Fruit fly (Drosophila melanogaster) whole organism, embryonic: ENCODE measurements around the gene Ythdc1.

Experiments used
- Abd-B ChIP-seq: fragments of 200-800 bp; sonication (Bioruptor generic); optimal IDR thresholded peaks from 2 replicates; lab custom pipeline; 2018; ENCODE audit warnings: missing biosample characterization, mild to moderate bottlenecking, missing genetic modification characterization, moderate library complexity
- Bteb2 ChIP-seq: fragments of 200-800 bp; sonication (Bioruptor generic); optimal IDR thresholded peaks from 2 replicates; lab custom pipeline; 2016; ENCODE audit warnings: missing biosample characterization, missing genetic modification characterization
- CG12299 ChIP-seq: fragments of 200-800 bp; sonication (Bioruptor generic); optimal IDR thresholded peaks from 2 replicates; lab custom pipeline; 2018; ENCODE audit warnings: missing biosample characterization, mild to moderate bottlenecking, missing genetic modification characterization
- CG12769 ChIP-seq: fragments of 200-800 bp; sonication (Bioruptor generic); optimal IDR thresholded peaks from 2 replicates; lab custom pipeline; 2019; ENCODE audit warnings: missing biosample characterization, mild to moderate bottlenecking, missing genetic modification characterization, moderate library complexity
- CG14014 ChIP-seq: fragments of 200-800 bp; sonication (Bioruptor generic); IDR thresholded peaks from 2 replicates; pipeline ENCODE4 v1.3.6; 2022; ENCODE audit warnings: missing biosample characterization, missing genetic modification characterization
- CG14050 ChIP-seq: fragments of 200-800 bp; sonication (Bioruptor generic); IDR thresholded peaks from 3 replicates; pipeline ENCODE4 v1.3.6; 2022; ENCODE audit warnings: missing biosample characterization, missing genetic modification characterization
- CG14965 ChIP-seq: fragments of 200-800 bp; sonication (Bioruptor generic); optimal IDR thresholded peaks from 2 replicates; lab custom pipeline; 2016; ENCODE audit warnings: missing biosample characterization, missing genetic modification characterization, borderline replicate concordance
- CG1529 ChIP-seq: fragments of 200-800 bp; sonication (Bioruptor generic); optimal IDR thresholded peaks from 3 replicates; lab custom pipeline; 2018; ENCODE audit warnings: missing biosample characterization, missing genetic modification characterization
- CG15601 ChIP-seq: fragments of 200-800 bp; sonication (Bioruptor generic); optimal IDR thresholded peaks from 3 replicates; lab custom pipeline; 2019; ENCODE audit warnings: missing biosample characterization, mild to moderate bottlenecking, missing genetic modification characterization, moderate library complexity
- CG16779 ChIP-seq: fragments of 200-800 bp; sonication (Bioruptor generic); IDR thresholded peaks from 2 replicates; pipeline ENCODE4 v1.3.6; 2022; ENCODE audit warnings: missing biosample characterization, missing genetic modification characterization
- CG17186 ChIP-seq: fragments of 200-800 bp; sonication (Bioruptor generic); optimal IDR thresholded peaks from 3 replicates; lab custom pipeline; 2017; ENCODE audit warnings: missing biosample characterization, missing genetic modification reagents, missing genetic modification characterization
- CG17802 ChIP-seq: fragments of 200-800 bp; sonication (Bioruptor generic); optimal IDR thresholded peaks from 2 replicates; lab custom pipeline; 2018; ENCODE audit warnings: missing biosample characterization, mild to moderate bottlenecking, missing genetic modification characterization, moderate library complexity
- CG18764 ChIP-seq: fragments of 200-800 bp; sonication (Bioruptor generic); optimal IDR thresholded peaks from 3 replicates; lab custom pipeline; 2016; ENCODE audit warnings: missing biosample characterization, missing genetic modification characterization
- CG43689 ChIP-seq: fragments of 200-800 bp; sonication (Bioruptor generic); IDR thresholded peaks from 2 replicates; pipeline ENCODE4 v1.3.6; 2022; ENCODE audit warnings: missing biosample characterization, missing genetic modification characterization
- CG4730 ChIP-seq: fragments of 200-800 bp; sonication (Bioruptor generic); IDR thresholded peaks from 2 replicates; pipeline ENCODE4 v1.3.6; 2022; ENCODE audit warnings: missing biosample characterization, missing genetic modification characterization
- CG6175 ChIP-seq: fragments of 200-800 bp; sonication (Bioruptor generic); IDR thresholded peaks from 3 replicates; pipeline ENCODE4 v1.3.6; 2022; ENCODE audit warnings: missing biosample characterization, missing genetic modification characterization
- CG6813 ChIP-seq: fragments of 200-800 bp; sonication (Bioruptor generic); optimal IDR thresholded peaks from 2 replicates; lab custom pipeline; 2017; ENCODE audit warnings: missing biosample characterization, missing genetic modification characterization, mild to moderate bottlenecking, moderate library complexity, missing genetic modification reagents
- CG7556 ChIP-seq: fragments of 200-800 bp; sonication (Bioruptor generic); optimal IDR thresholded peaks from 2 replicates; lab custom pipeline; 2017; ENCODE audit warnings: missing biosample characterization, mild to moderate bottlenecking, missing genetic modification characterization
- CG8290 ChIP-seq, 3 experiments: fragments of 200-800 bp; sonication (Bioruptor generic); optimal IDR thresholded peaks; 2 replicates each; lab custom pipeline; 2016 to 2019; ENCODE audit warnings: missing biosample characterization in 3 of 3, missing genetic modification characterization in 3 of 3, mild to moderate bottlenecking in 2 of 3, moderate library complexity in 1 of 3
- CG8388 ChIP-seq: fragments of 200-800 bp; sonication (Bioruptor generic); optimal IDR thresholded peaks from 2 replicates; lab custom pipeline; 2019; ENCODE audit warnings: missing biosample characterization, mild to moderate bottlenecking, missing genetic modification characterization, moderate library complexity
- D19A ChIP-seq: fragments of 200-800 bp; optimal IDR thresholded peaks from 3 replicates; lab custom pipeline; 2019; ENCODE audit warnings: missing biosample characterization, mild to moderate bottlenecking, missing genetic modification characterization, moderate library complexity
- E2f2 ChIP-seq: fragments of 200-800 bp; sonication (Bioruptor generic); IDR thresholded peaks from 2 replicates; pipeline ENCODE4 v1.3.6; 2022; ENCODE audit warnings: missing biosample characterization, missing genetic modification characterization
- Eip74EF ChIP-seq, 2 experiments: fragments of 200-800 bp in 1 of 2; fragments of >200 bp in 1 of 2; sonication (Bioruptor generic) in 1 of 2; optimal IDR thresholded peaks; 2 replicates each; lab custom pipeline; 2017 to 2019; ENCODE audit warnings: missing biosample characterization in 2 of 2, missing genetic modification characterization in 2 of 2, mild to moderate bottlenecking in 1 of 2, moderate library complexity in 1 of 2
- Gug ChIP-seq: fragments of 200-800 bp; sonication (Bioruptor generic); IDR thresholded peaks from 4 replicates; pipeline ENCODE4 v1.3.6; 2022; ENCODE audit warnings: missing biosample characterization, missing genetic modification characterization
- HLH54F ChIP-seq: fragments of 200-800 bp; sonication (Bioruptor generic); optimal IDR thresholded peaks from 3 replicates; lab custom pipeline; 2016; ENCODE audit warnings: missing biosample characterization, missing genetic modification characterization
- Hmr ChIP-seq: fragments of 200-800 bp; sonication (Bioruptor generic); optimal IDR thresholded peaks from 3 replicates; lab custom pipeline; 2017; ENCODE audit warnings: mild to moderate bottlenecking, missing biosample characterization, missing genetic modification reagents, missing genetic modification characterization
- Kr ChIP-seq: fragments of 200-800 bp; sonication (Bioruptor generic); optimal IDR thresholded peaks from 2 replicates; lab custom pipeline; 2017; ENCODE audit warnings: missing biosample characterization, mild to moderate bottlenecking, missing genetic modification characterization
- Mad ChIP-seq: fragments of 200-800 bp; sonication (Bioruptor generic); optimal IDR thresholded peaks from 2 replicates; lab custom pipeline; 2016; ENCODE audit warnings: missing biosample characterization, missing genetic modification characterization
- Rx ChIP-seq: fragments of 200-800 bp; sonication (Bioruptor generic); IDR thresholded peaks from 2 replicates; pipeline ENCODE4 v1.3.6; 2022; ENCODE audit warnings: missing biosample characterization, missing genetic modification characterization
- Vsx1 ChIP-seq: fragments of 200-800 bp; sonication (Bioruptor generic); optimal IDR thresholded peaks from 2 replicates; lab custom pipeline; 2017; ENCODE audit warnings: missing biosample characterization, mild to moderate bottlenecking, missing genetic modification characterization, missing genetic modification reagents
- ase ChIP-seq: fragments of 200-800 bp; sonication (Bioruptor generic); IDR thresholded peaks from 3 replicates; pipeline ENCODE4 v1.3.6; 2022; ENCODE audit warnings: missing biosample characterization, missing genetic modification characterization
- ato ChIP-seq: fragments of 200-800 bp; sonication (Bioruptor generic); IDR thresholded peaks from 2 replicates; pipeline ENCODE4 v1.3.6; 2022; ENCODE audit warnings: missing biosample characterization, missing genetic modification characterization; ENCODE audit not compliant: partially characterized antibody
- ems ChIP-seq: fragments of 200-800 bp; sonication (Bioruptor generic); optimal IDR thresholded peaks from 3 replicates; lab custom pipeline; 2016; ENCODE audit warnings: missing biosample characterization, missing genetic modification characterization
- ewg ChIP-seq: fragments of 200-800 bp; sonication (Bioruptor generic); optimal IDR thresholded peaks from 3 replicates; lab custom pipeline; 2017; ENCODE audit warnings: mild to moderate bottlenecking, missing biosample characterization, missing genetic modification reagents, missing genetic modification characterization
- ftz-f1 ChIP-seq: fragments of 200-800 bp; sonication (Bioruptor generic); optimal IDR thresholded peaks from 2 replicates; lab custom pipeline; 2016; ENCODE audit warnings: missing biosample characterization, missing genetic modification characterization
- gem ChIP-seq: fragments of 200-800 bp; sonication (Bioruptor generic); optimal IDR thresholded peaks from 2 replicates; lab custom pipeline; 2019; ENCODE audit warnings: missing biosample characterization, mild to moderate bottlenecking, missing genetic modification characterization, moderate library complexity
- jing ChIP-seq: fragments of 200-800 bp; sonication (Bioruptor generic); optimal IDR thresholded peaks from 2 replicates; lab custom pipeline; 2018; ENCODE audit warnings: missing biosample characterization, mild to moderate bottlenecking, missing genetic modification characterization
- lab ChIP-seq: fragments of 200-800 bp; sonication (Bioruptor generic); optimal IDR thresholded peaks from 3 replicates; lab custom pipeline; 2017; ENCODE audit warnings: missing biosample characterization, missing genetic modification characterization, mild to moderate bottlenecking, moderate library complexity, missing genetic modification reagents
- lov ChIP-seq, 2 experiments: fragments of 200-800 bp in 1 of 2; fragments of >200 bp in 1 of 2; sonication (Bioruptor generic) in 1 of 2; IDR thresholded peaks in 1 of 2; optimal IDR thresholded peaks in 1 of 2; 2 replicates in 1 of 2; 3 replicates in 1 of 2; pipeline versions ENCODE4 v1.3.6 to Lab custom; 2017 to 2022; ENCODE audit warnings: missing biosample characterization in 1 of 2, missing genetic modification characterization in 1 of 2
- nmo ChIP-seq: fragments of 200-800 bp; sonication (Bioruptor generic); optimal IDR thresholded peaks from 2 replicates; lab custom pipeline; 2018; ENCODE audit warnings: missing biosample characterization, mild to moderate bottlenecking, missing genetic modification characterization, moderate library complexity
- oc ChIP-seq: fragments of 200-800 bp; sonication (Bioruptor generic); optimal IDR thresholded peaks from 2 replicates; lab custom pipeline; 2018; ENCODE audit warnings: missing biosample characterization, mild to moderate bottlenecking, missing genetic modification characterization, moderate library complexity
- onecut ChIP-seq: fragments of 200-800 bp; sonication (Bioruptor generic); IDR thresholded peaks from 2 replicates; pipeline ENCODE4 v1.3.6; 2022; ENCODE audit warnings: missing biosample characterization, missing genetic modification characterization
- pfk ChIP-seq: fragments of 200-800 bp; sonication (Bioruptor generic); optimal IDR thresholded peaks from 2 replicates; lab custom pipeline; 2018; ENCODE audit warnings: missing biosample characterization, mild to moderate bottlenecking, missing genetic modification characterization, moderate library complexity
- schlank ChIP-seq: fragments of 200-800 bp; sonication (Bioruptor generic); optimal IDR thresholded peaks from 2 replicates; lab custom pipeline; 2018; ENCODE audit warnings: missing biosample characterization, mild to moderate bottlenecking, missing genetic modification characterization
- scrt ChIP-seq: fragments of 200-800 bp; sonication (Bioruptor generic); optimal IDR thresholded peaks from 2 replicates; lab custom pipeline; 2018; ENCODE audit warnings: missing biosample characterization, mild to moderate bottlenecking, missing genetic modification characterization, moderate library complexity
- sug ChIP-seq: fragments of 200-800 bp; optimal IDR thresholded peaks from 2 replicates; lab custom pipeline; 2019; ENCODE audit warnings: missing biosample characterization, mild to moderate bottlenecking, missing genetic modification characterization, moderate library complexity
- tap ChIP-seq: fragments of 200-800 bp; optimal IDR thresholded peaks from 3 replicates; lab custom pipeline; 2019; ENCODE audit warnings: missing biosample characterization, mild to moderate bottlenecking, missing genetic modification characterization, moderate library complexity

The Ythdc1 gene

dm6 chr3L:3380225-3381043 lies 6.5 kb upstream of the Ythdc1 start (continued):
- TF ChIP-seq CG7556 (GFP tag; lab: Kevin White, UChicago), result peak; percentile 16
- TF ChIP-seq CG14014 (GFP tag; lab: Robert Waterston, UW), result no peak
- TF ChIP-seq CG16779 (GFP tag; lab: Robert Waterston, UW), result no peak
- TF ChIP-seq Vsx1 (GFP tag; lab: Kevin White, UChicago), result peak; percentile 45
- TF ChIP-seq tap (tag; lab: Kevin White, UChicago), result peak; percentile 66
- TF ChIP-seq CG4730 (GFP tag; lab: Robert Waterston, UW), result 0 out of 2 replicates have a peak, but pooled peaks have one; percentile 11
- peak; percentile 38 for TF ChIP-seq Abd-B (GFP tag; lab: Kevin White, UChicago)
- no peak for TF ChIP-seq Mad (GFP tag; lab: Kevin White, UChicago)
- no peak for TF ChIP-seq Gug (GFP tag; lab: Robert Waterston, UW)
- TF ChIP-seq CG14965 (GFP tag; lab: Kevin White, UChicago), result no peak
- TF ChIP-seq Hmr (GFP tag; lab: Kevin White, UChicago), result no peak
- TF ChIP-seq CG6175 (GFP tag; lab: Robert Waterston, UW), result no peak
- peak; percentile 28 for TF ChIP-seq CG18764
- TF ChIP-seq onecut (GFP tag; lab: Robert Waterston, UW), result peak; percentile 40; the same call in 1 of the 2 replicates
- TF ChIP-seq CG43689, result no peak
- peak; percentile 50 for TF ChIP-seq ewg
- TF ChIP-seq gem, result peak; percentile 59
- peak; percentile 44 for TF ChIP-seq CG8388 (GFP tag; lab: Kevin White, UChicago)
- TF ChIP-seq ato, result no peak
- no peak for TF ChIP-seq lov (optimal IDR thresholded peaks at IDR 0.05; lab: Kevin White, UChicago)
- no peak for TF ChIP-seq lov (GFP tag; IDR thresholded peaks at IDR 0.05; lab: Robert Waterston, UW)
- TF ChIP-seq CG1529 (GFP tag; lab: Kevin White, UChicago), result peak; percentile 65
- TF ChIP-seq CG6813 (GFP tag; lab: Kevin White, UChicago), result peak; percentile 11
- TF ChIP-seq CG12299, result no peak
- TF ChIP-seq ase (GFP tag; lab: Robert Waterston, UW), result no peak
- peak; percentile 27 for TF ChIP-seq CG17802 (tag; lab: Kevin White, UChicago)
- peak; percentile 0 for TF ChIP-seq sug
- TF ChIP-seq Bteb2 (GFP tag; lab: Kevin White, UChicago), result no peak
- TF ChIP-seq ftz-f1 (GFP tag; lab: Kevin White, UChicago), result no peak
- peak; percentile 47 for TF ChIP-seq D19A
- TF ChIP-seq pfk, result no peak
- no peak for TF ChIP-seq E2f2 (GFP tag; lab: Robert Waterston, UW)
- TF ChIP-seq CG14050 (GFP tag; lab: Robert Waterston, UW), result peak; percentile 23; the same call in 1 of the 3 replicates
- TF ChIP-seq jing (GFP tag; lab: Kevin White, UChicago), result peak; percentile 37
- TF ChIP-seq CG8290 (GFP tag; optimal IDR thresholded peaks at IDR 0.05; lab: Kevin White, UChicago), result peak; percentile 17
- peak; percentile 22 to 79 for TF ChIP-seq CG8290 (tag; optimal IDR thresholded peaks at IDR 0.05; lab: Kevin White, UChicago)
- TF ChIP-seq scrt, result no peak
- peak; percentile 19 for TF ChIP-seq CG12769 (tag; lab: Kevin White, UChicago)
- TF ChIP-seq Eip74EF (GFP tag; optimal IDR thresholded peaks at IDR 0.05; lab: Kevin White, UChicago), result no peak
- TF ChIP-seq Rx, result 0 out of 2 replicates have a peak, but pooled peaks have one; percentile 29
- no peak for TF ChIP-seq HLH54F (GFP tag; lab: Kevin White, UChicago)
- TF ChIP-seq CG15601 (tag; lab: Kevin White, UChicago), result peak; percentile 54
- peak; percentile 60 for TF ChIP-seq nmo (GFP tag; lab: Kevin White, UChicago)
- peak; percentile 37 for TF ChIP-seq lab (GFP tag; lab: Kevin White, UChicago)
- TF ChIP-seq oc (tag; lab: Kevin White, UChicago), result peak; percentile 73
- TF ChIP-seq Kr (GFP tag; lab: Kevin White, UChicago), result no peak
- TF ChIP-seq schlank (tag; lab: Kevin White, UChicago), result no peak
- TF ChIP-seq ems (GFP tag; lab: Kevin White, UChicago), result no peak
- no peak for TF ChIP-seq CG17186 (GFP tag; lab: Kevin White, UChicago)
